Fruit fly (Drosophila melanogaster) whole organism, embryonic: ENCODE data around the gene CG32267.

Experiments
- Antp ChIP-seq: fragments of 200-800 bp; sonication (Bioruptor generic); optimal IDR thresholded peaks from 3 replicates; lab custom pipeline; 2016; ENCODE audit warnings: missing biosample characterization, missing genetic modification characterization
- BEAF-32 ChIP-seq: fragments of 200-800 bp; sonication (Bioruptor generic); optimal IDR thresholded peaks from 3 replicates; lab custom pipeline; 2017; ENCODE audit warnings: missing biosample characterization, missing genetic modification characterization, mild to moderate bottlenecking, moderate library complexity, missing genetic modification reagents
- CG10274 ChIP-seq: fragments of 200-800 bp; sonication (Bioruptor generic); optimal IDR thresholded peaks from 3 replicates; lab custom pipeline; 2017; ENCODE audit warnings: missing biosample characterization, mild to moderate bottlenecking, missing genetic modification characterization
- CG11560 ChIP-seq: fragments of 200-800 bp; sonication (Bioruptor generic); IDR thresholded peaks from 3 replicates; pipeline ENCODE4 v1.3.6; 2022; ENCODE audit warnings: missing biosample characterization, missing genetic modification characterization
- CG15479 ChIP-seq: fragments of 200-800 bp; sonication (Bioruptor generic); optimal IDR thresholded peaks from 3 replicates; lab custom pipeline; 2019; ENCODE audit warnings: missing biosample characterization, mild to moderate bottlenecking, missing genetic modification characterization, moderate library complexity
- CG17612 ChIP-seq: fragments of 200-800 bp; sonication (Bioruptor generic); IDR thresholded peaks from 2 replicates; pipeline ENCODE4 v1.3.6; 2022; ENCODE audit warnings: missing biosample characterization, missing genetic modification characterization
- CG18262 ChIP-seq: fragments of 200-800 bp; optimal IDR thresholded peaks from 3 replicates; lab custom pipeline; 2019; ENCODE audit warnings: missing biosample characterization, mild to moderate bottlenecking, missing genetic modification characterization, moderate library complexity
- CG18599 ChIP-seq: fragments of 200-800 bp; sonication (Bioruptor generic); optimal IDR thresholded peaks from 3 replicates; lab custom pipeline; 2017; ENCODE audit warnings: missing biosample characterization, missing genetic modification characterization, mild to moderate bottlenecking, moderate library complexity, missing genetic modification reagents
- CG2889 ChIP-seq: fragments of 200-800 bp; sonication (Bioruptor generic); IDR thresholded peaks from 3 replicates; pipeline ENCODE4 v1.3.6; 2022; ENCODE audit warnings: missing biosample characterization, missing genetic modification characterization
- CG4820 ChIP-seq: fragments of 200-800 bp; sonication (Bioruptor generic); optimal IDR thresholded peaks from 3 replicates; lab custom pipeline; 2016; ENCODE audit warnings: missing biosample characterization, missing genetic modification characterization
- CG5953 ChIP-seq: fragments of 200-800 bp; sonication (Bioruptor generic); IDR thresholded peaks from 2 replicates; pipeline ENCODE4 v1.3.6; 2022; ENCODE audit warnings: missing biosample characterization, missing genetic modification characterization
- CG6254 ChIP-seq: fragments of 200-800 bp; sonication (Bioruptor generic); optimal IDR thresholded peaks from 3 replicates; lab custom pipeline; 2017; ENCODE audit warnings: mild to moderate bottlenecking, missing biosample characterization, missing genetic modification reagents, missing genetic modification characterization
- CG6813 ChIP-seq: fragments of 200-800 bp; sonication (Bioruptor generic); optimal IDR thresholded peaks from 2 replicates; lab custom pipeline; 2017; ENCODE audit warnings: missing biosample characterization, missing genetic modification characterization, mild to moderate bottlenecking, moderate library complexity, missing genetic modification reagents
- CG7271 ChIP-seq: fragments of 200-800 bp; sonication (Bioruptor generic); optimal IDR thresholded peaks from 2 replicates; lab custom pipeline; 2018; ENCODE audit warnings: missing biosample characterization, mild to moderate bottlenecking, missing genetic modification characterization, moderate library complexity
- CG8478 ChIP-seq: fragments of >200 bp; optimal IDR thresholded peaks from 2 replicates; lab custom pipeline; 2018
- CG9797 ChIP-seq: fragments of 200-800 bp; sonication (Bioruptor generic); optimal IDR thresholded peaks from 3 replicates; lab custom pipeline; 2018; ENCODE audit warnings: missing biosample characterization, mild to moderate bottlenecking, missing genetic modification characterization
- CG9876 ChIP-seq: fragments of 200-800 bp; sonication (Bioruptor generic); optimal IDR thresholded peaks from 2 replicates; lab custom pipeline; 2016; ENCODE audit warnings: missing biosample characterization, missing genetic modification characterization
- CHES-1-like ChIP-seq: fragments of 200-800 bp; sonication (Bioruptor generic); optimal IDR thresholded peaks from 2 replicates; lab custom pipeline; 2016; ENCODE audit warnings: missing biosample characterization, missing genetic modification characterization
- CkIIα-i1 ChIP-seq: fragments of 200-800 bp; sonication (Bioruptor generic); IDR thresholded peaks from 2 replicates; pipeline ENCODE4 v1.3.6; 2022; ENCODE audit warnings: missing biosample characterization, missing genetic modification characterization
- CoRest ChIP-seq: fragments of 200-800 bp; sonication (Bioruptor generic); optimal IDR thresholded peaks from 3 replicates; lab custom pipeline; 2018; ENCODE audit warnings: missing biosample characterization, mild to moderate bottlenecking, missing genetic modification characterization, moderate library complexity
- Dbx ChIP-seq: fragments of 200-800 bp; sonication (Bioruptor generic); IDR thresholded peaks from 3 replicates; pipeline ENCODE4 v1.3.6; 2022; ENCODE audit warnings: missing biosample characterization, missing genetic modification characterization
- Dll ChIP-seq: fragments of 200-800 bp; sonication (Bioruptor generic); IDR thresholded peaks from 4 replicates; pipeline ENCODE4 v1.3.6; 2022; ENCODE audit warnings: missing biosample characterization, missing genetic modification characterization; ENCODE audit not compliant: partially characterized antibody
- Drgx ChIP-seq: fragments of 200-800 bp; sonication (Bioruptor generic); IDR thresholded peaks from 2 replicates; pipeline ENCODE4 v1.3.6; 2022; ENCODE audit warnings: missing biosample characterization, missing genetic modification characterization
- GATAe ChIP-seq: fragments of 200-800 bp; sonication (Bioruptor generic); conservative IDR thresholded peaks from 2 replicates; pipeline ENCODE4 v1.3.6; 2022; ENCODE audit warnings: missing biosample characterization, missing genetic modification characterization
- HLH4C ChIP-seq: fragments of 200-800 bp; sonication (Bioruptor generic); IDR thresholded peaks from 3 replicates; pipeline ENCODE4 v1.3.6; 2022; ENCODE audit warnings: missing biosample characterization, missing genetic modification characterization; ENCODE audit not compliant: partially characterized antibody
- Hr3 ChIP-seq: fragments of 200-800 bp; sonication (Bioruptor generic); optimal IDR thresholded peaks from 3 replicates; lab custom pipeline; 2016; ENCODE audit warnings: missing biosample characterization, missing genetic modification characterization
- Pdp1 ChIP-seq, 2 experiments: fragments of 200-800 bp; sonication (Bioruptor generic); optimal IDR thresholded peaks; 3 replicates each; lab custom pipeline; 2016; ENCODE audit warnings: missing biosample characterization in 2 of 2, missing genetic modification characterization in 2 of 2, mild to moderate bottlenecking in 1 of 2, moderate library complexity in 1 of 2
- Sox102F ChIP-seq: fragments of 200-800 bp; sonication (Bioruptor generic); optimal IDR thresholded peaks from 2 replicates; lab custom pipeline; 2018; ENCODE audit warnings: missing biosample characterization, mild to moderate bottlenecking, missing genetic modification characterization, moderate library complexity
- Trl ChIP-seq, 3 experiments: fragments of >200 bp in 2 of 3; fragments of 200-800 bp in 1 of 3; sonication (Bioruptor generic) in 1 of 3; optimal IDR thresholded peaks; 2 replicates in 1 of 3; 3 replicates in 2 of 3; lab custom pipeline; 2016 to 2017; ENCODE audit warnings: missing biosample characterization in 1 of 3, missing genetic modification characterization in 1 of 3
- Usf ChIP-seq: fragments of 200-800 bp; sonication (Bioruptor generic); optimal IDR thresholded peaks from 2 replicates; lab custom pipeline; 2017; ENCODE audit warnings: missing genotype, missing biosample characterization, missing genetic modification characterization
- ap ChIP-seq: fragments of 200-800 bp; sonication (Bioruptor generic); IDR thresholded peaks from 2 replicates; pipeline ENCODE4 v1.3.6; 2022; ENCODE audit warnings: missing biosample characterization, missing genetic modification characterization
- ara ChIP-seq: fragments of 200-800 bp; sonication (Bioruptor generic); IDR thresholded peaks from 2 replicates; pipeline ENCODE4 v1.3.6; 2022; ENCODE audit warnings: missing biosample characterization, missing genetic modification characterization
- bigmax ChIP-seq: fragments of 200-800 bp; sonication (Bioruptor generic); optimal IDR thresholded peaks from 2 replicates; lab custom pipeline; 2018; ENCODE audit warnings: missing biosample characterization, mild to moderate bottlenecking, missing genetic modification characterization
- btn ChIP-seq: fragments of 200-800 bp; sonication (Bioruptor generic); optimal IDR thresholded peaks from 2 replicates; lab custom pipeline; 2016; ENCODE audit warnings: missing biosample characterization, missing genetic modification characterization
- caup ChIP-seq: fragments of 200-800 bp; sonication (Bioruptor generic); optimal IDR thresholded peaks from 3 replicates; lab custom pipeline; 2017; ENCODE audit warnings: missing biosample characterization, mild to moderate bottlenecking, missing genetic modification characterization, moderate library complexity; ENCODE audit not compliant: severe bottlenecking
- cg ChIP-seq: fragments of 200-800 bp; sonication (Bioruptor generic); optimal IDR thresholded peaks from 3 replicates; lab custom pipeline; 2019; ENCODE audit warnings: missing biosample characterization, mild to moderate bottlenecking, missing genetic modification characterization, moderate library complexity
- chif ChIP-seq, 2 experiments: fragments of 200-800 bp; sonication (Bioruptor generic); optimal IDR thresholded peaks; 3 replicates each; lab custom pipeline; 2016; ENCODE audit warnings: missing biosample characterization in 2 of 2, missing genetic modification characterization in 2 of 2
- crc ChIP-seq: fragments of 200-800 bp; sonication (Bioruptor generic); optimal IDR thresholded peaks from 2 replicates; lab custom pipeline; 2016; ENCODE audit warnings: missing biosample characterization, missing genetic modification characterization
- dati ChIP-seq: fragments of 200-800 bp; sonication (Bioruptor generic); IDR thresholded peaks from 2 replicates; pipeline ENCODE4 v1.3.6; 2022; ENCODE audit warnings: missing biosample characterization, missing genetic modification characterization
- dmrt99B ChIP-seq: fragments of 200-800 bp; sonication (Bioruptor generic); optimal IDR thresholded peaks from 2 replicates; lab custom pipeline; 2018; ENCODE audit warnings: missing biosample characterization, mild to moderate bottlenecking, missing genetic modification characterization, moderate library complexity
- eve ChIP-seq, 2 experiments: fragments of >200 bp; optimal IDR thresholded peaks; 2 replicates each; lab custom pipeline; 2017; ENCODE audit warnings: missing biosample characterization in 2 of 2, missing genetic modification characterization in 2 of 2
- her ChIP-seq: fragments of 200-800 bp; sonication (Bioruptor generic); optimal IDR thresholded peaks from 2 replicates; lab custom pipeline; 2016; ENCODE audit warnings: missing biosample characterization, missing genetic modification characterization
- lbe ChIP-seq: fragments of 200-800 bp; sonication (Bioruptor generic); optimal IDR thresholded peaks from 2 replicates; lab custom pipeline; 2016; ENCODE audit warnings: missing biosample characterization, mild to moderate bottlenecking, missing genetic modification characterization
- maf-S ChIP-seq: fragments of 200-800 bp; sonication (Bioruptor generic); optimal IDR thresholded peaks from 2 replicates; lab custom pipeline; 2016; ENCODE audit warnings: missing biosample characterization, missing genetic modification characterization
- mld ChIP-seq: fragments of 200-800 bp; sonication (Bioruptor generic); IDR thresholded peaks from 3 replicates; pipeline ENCODE4 v1.3.6; 2022; ENCODE audit warnings: missing biosample characterization, missing genetic modification characterization; ENCODE audit not compliant: partially characterized antibody
- so ChIP-seq: fragments of 200-800 bp; sonication (Bioruptor generic); IDR thresholded peaks from 3 replicates; pipeline ENCODE4 v1.3.6; 2022; ENCODE audit warnings: missing biosample characterization, missing genetic modification characterization
- sqz ChIP-seq: fragments of 200-800 bp; sonication (Bioruptor generic); optimal IDR thresholded peaks from 3 replicates; lab custom pipeline; 2018; ENCODE audit warnings: missing biosample characterization, mild to moderate bottlenecking, missing genetic modification characterization
- zfh1 ChIP-seq: fragments of 200-800 bp; sonication (Bioruptor generic); IDR thresholded peaks from 3 replicates; pipeline ENCODE4 v1.3.6; 2022; ENCODE audit warnings: missing biosample characterization, missing genetic modification characterization

CG32267 gene

dm6 chr3L:3518512-3519492 is 46.9 kb upstream of the CG32267 start (continued):
- TF ChIP-seq CG2889 (GFP tag; lab: Robert Waterston, UW) (no peak), Dbx (no peak; the same call in 2 of the 3 replicates), Dll (GFP tag; lab: Robert Waterston, UW) (no peak), so (GFP tag; lab: Robert Waterston, UW) (no peak), eve (GFP tag; optimal IDR thresholded peaks at IDR 0.05; lab: Kevin White, UChicago) (no peak), CG6254 (GFP tag; lab: Kevin White, UChicago) (peak; percentile 13), CG18599 (GFP tag; lab: Kevin White, UChicago) (peak; percentile 48), CG15479 (GFP tag; lab: Kevin White, UChicago) (peak; percentile 59), Hr3 (no peak), dmrt99B (tag; lab: Kevin White, UChicago) (peak; percentile 8), crc (no peak), Usf (no peak), Drgx (GFP tag; lab: Robert Waterston, UW) (no peak), cg (GFP tag; lab: Kevin White, UChicago) (no peak), sqz (GFP tag; lab: Kevin White, UChicago) (peak; percentile 46), CG5953 (GFP tag; lab: Robert Waterston, UW) (no peak), Pdp1 (GFP tag; optimal IDR thresholded peaks at IDR 0.05; lab: Kevin White, UChicago) (peak in 1 of 2 experiments; percentile 68), ara (GFP tag; lab: Robert Waterston, UW) (no peak), CG9876 (no peak), CG9797 (GFP tag; lab: Kevin White, UChicago) (no peak), CG17612 (GFP tag; lab: Robert Waterston, UW) (no peak), CoRest (tag; lab: Kevin White, UChicago) (peak; percentile 24), mld (GFP tag; lab: Robert Waterston, UW) (no peak), dati (no peak), Sox102F (no peak), CG4820 (no peak), her (GFP tag; lab: Kevin White, UChicago) (no peak), lbe (GFP tag; lab: Kevin White, UChicago) (no peak), Trl (optimal IDR thresholded peaks at IDR 0.05; lab: Kevin White, UChicago) (no peak), Trl (GFP tag; optimal IDR thresholded peaks at IDR 0.05; lab: Kevin White, UChicago) (no peak), caup (GFP tag; lab: Kevin White, UChicago) (peak; percentile 32), CHES-1-like (GFP tag; lab: Kevin White, UChicago) (no peak), maf-S (GFP tag; lab: Kevin White, UChicago) (no peak), CG11560 (no peak), btn (GFP tag; lab: Kevin White, UChicago) (no peak), BEAF-32 (no peak), chif (GFP tag; optimal IDR thresholded peaks at IDR 0.05; lab: Kevin White, UChicago) (no peak), bigmax (no peak), zfh1 (GFP tag; lab: Robert Waterston, UW) (no peak), CG6813 (GFP tag; lab: Kevin White, UChicago) (peak; percentile 69), CG8478 (no peak), CG18262 (tag; lab: Kevin White, UChicago) (peak; percentile 39), CG10274 (GFP tag; lab: Kevin White, UChicago) (no peak), Antp (no peak), ap (GFP tag; lab: Robert Waterston, UW) (no peak), CkIIα-i1 (GFP tag; lab: Robert Waterston, UW) (no peak), HLH4C (GFP tag; lab: Robert Waterston, UW) (no peak), GATAe (GFP tag; lab: Robert Waterston, UW) (no peak), CG7271 (tag; lab: Kevin White, UChicago) (peak; percentile 18)
